Worm (Caenorhabditis elegans) whole organism, L1 larva: ENCODE measurements around the gene fbxa-189.

Experiments
- F16B12.6 ChIP-seq: fragments of 150-350 bp; optimal IDR thresholded peaks from 2 replicates; lab custom pipeline; 2014; ENCODE audit warnings: missing biosample characterization, missing genetic modification characterization
- Y116A8C.19 ChIP-seq: sonication (generic microtip); optimal IDR thresholded peaks from 2 replicates; lab custom pipeline; 2016; ENCODE audit warnings: missing compliant biosample characterization, missing genetic modification characterization, borderline replicate concordance
- aha-1 ChIP-seq: fragments of 150-350 bp; optimal IDR thresholded peaks from 2 replicates; lab custom pipeline; 2014; ENCODE audit warnings: missing biosample characterization, missing genetic modification characterization
- alr-1 ChIP-seq: fragments of 200-800 bp; sonication (Bioruptor generic); optimal IDR thresholded peaks from 2 replicates; lab custom pipeline; 2018; ENCODE audit warnings: borderline replicate concordance, mild to moderate bottlenecking, missing genetic modification characterization, missing compliant biosample characterization
- blmp-1 ChIP-seq: fragments of 150-350 bp; optimal IDR thresholded peaks from 2 replicates; lab custom pipeline; 2014; ENCODE audit warnings: missing biosample characterization, missing genetic modification characterization
- ceh-63 ChIP-seq: fragments of 200-800 bp; sonication (Bioruptor generic); optimal IDR thresholded peaks from 2 replicates; lab custom pipeline; 2018; ENCODE audit warnings: mild to moderate bottlenecking, missing genetic modification characterization, missing compliant biosample characterization
- ceh-82 ChIP-seq, 3 experiments: fragments of 150-350 bp in 1 of 3; sonication (generic microtip) in 2 of 3; optimal IDR thresholded peaks; 2 replicates each; lab custom pipeline; 2014 to 2017; ENCODE audit warnings: missing biosample characterization in 3 of 3, missing genetic modification characterization in 3 of 3
- ces-1 ChIP-seq: fragments of 150-350 bp; optimal IDR thresholded peaks from 2 replicates; lab custom pipeline; 2014; ENCODE audit warnings: missing biosample characterization, missing genetic modification reagents, missing genetic modification characterization
- dpl-1 ChIP-seq, 3 experiments: fragments of 150-350 bp in 2 of 3; sonication (generic microtip) in 1 of 3; optimal IDR thresholded peaks; 2 replicates each; lab custom pipeline; 2014 to 2017; ENCODE audit warnings: missing biosample characterization in 3 of 3, missing genetic modification characterization in 3 of 3, missing genetic modification reagents in 3 of 3
- efl-1 ChIP-seq, 4 experiments: fragments of 150-350 bp; optimal IDR thresholded peaks in 3 of 4; peaks in 1 of 4; 1 replicate in 1 of 4; 2 replicates in 3 of 4; lab custom pipeline; 2014; ENCODE audit warnings: missing biosample characterization in 2 of 4, missing genetic modification characterization in 2 of 4, missing genetic modification reagents in 2 of 4
- elt-2 ChIP-seq: sonication (generic microtip); optimal IDR thresholded peaks from 2 replicates; lab custom pipeline; 2016; ENCODE audit warnings: missing genetic modification characterization, mild to moderate bottlenecking, inconsistent platforms, missing compliant biosample characterization, missing genetic modification reagents
- elt-3 ChIP-seq, 6 experiments: fragments of 150-350 bp in 1 of 6; sonication (generic microtip); optimal IDR thresholded peaks; 2 replicates each; lab custom pipeline; 2017 to 2018; ENCODE audit warnings: missing biosample characterization in 6 of 6, missing genetic modification characterization in 6 of 6, inconsistent platforms in 1 of 6
- ets-5 ChIP-seq: fragments of 200-800 bp; sonication (Bioruptor generic); IDR thresholded peaks from 2 replicates; pipeline ENCODE4 v1.3.6; 2022; ENCODE audit warnings: missing genetic modification characterization, missing compliant biosample characterization
- fkh-4 ChIP-seq: sonication (generic microtip); optimal IDR thresholded peaks from 2 replicates; lab custom pipeline; 2016; ENCODE audit warnings: missing compliant biosample characterization, missing genetic modification characterization, borderline replicate concordance
- hlh-4 ChIP-seq: sonication (generic microtip); optimal IDR thresholded peaks from 2 replicates; lab custom pipeline; 2016; ENCODE audit warnings: mild to moderate bottlenecking, missing genetic modification characterization, missing compliant biosample characterization
- hpl-2 ChIP-seq: fragments of 150-350 bp; optimal IDR thresholded peaks from 2 replicates; lab custom pipeline; 2014; ENCODE audit warnings: missing biosample characterization, missing genetic modification reagents, missing genetic modification characterization
- irx-1 ChIP-seq: sonication (generic microtip); optimal IDR thresholded peaks from 2 replicates; lab custom pipeline; 2016; ENCODE audit warnings: missing genetic modification characterization, missing compliant biosample characterization
- isw-1 ChIP-seq: fragments of 200-800 bp; sonication (Bioruptor generic); IDR thresholded peaks from 2 replicates; pipeline ENCODE4 v1.3.6; 2022; ENCODE audit warnings: missing genetic modification characterization, missing compliant biosample characterization
- lin-15B ChIP-seq: fragments of 150-350 bp; sonication (generic microtip); optimal IDR thresholded peaks from 3 replicates; lab custom pipeline; 2014; ENCODE audit warnings: missing biosample characterization, missing genetic modification characterization
- lin-35 ChIP-seq, 2 experiments: fragments of 150-350 bp; optimal IDR thresholded peaks; 2 replicates each; lab custom pipeline; 2014; ENCODE audit warnings: missing biosample characterization in 2 of 2, missing genetic modification characterization in 2 of 2, missing genetic modification reagents in 2 of 2
- lin-39 ChIP-seq: fragments of 150-350 bp; optimal IDR thresholded peaks from 2 replicates; lab custom pipeline; 2014; ENCODE audit warnings: missing biosample characterization, missing genetic modification reagents, missing genetic modification characterization
- lsy-2 ChIP-seq, 2 experiments: fragments of 150-350 bp; optimal IDR thresholded peaks; 2 replicates each; lab custom pipeline; 2014; ENCODE audit warnings: missing biosample characterization in 2 of 2, missing genetic modification characterization in 2 of 2
- mef-2 ChIP-seq: fragments of 150-350 bp; optimal IDR thresholded peaks from 2 replicates; lab custom pipeline; 2014; ENCODE audit warnings: missing biosample characterization, missing genetic modification characterization
- nhr-12 ChIP-seq: sonication (generic microtip); optimal IDR thresholded peaks from 2 replicates; lab custom pipeline; 2017; ENCODE audit warnings: missing biosample characterization, missing genetic modification characterization
- nhr-71 ChIP-seq: sonication (generic microtip); optimal IDR thresholded peaks from 2 replicates; lab custom pipeline; 2016; ENCODE audit warnings: mild to moderate bottlenecking, missing genetic modification characterization, moderate library complexity, missing compliant biosample characterization
- nhr-76 ChIP-seq: sonication (generic microtip); optimal IDR thresholded peaks from 2 replicates; lab custom pipeline; 2017; ENCODE audit warnings: missing biosample characterization, missing genetic modification characterization
- nhr-77 ChIP-seq: fragments of 150-350 bp; optimal IDR thresholded peaks from 2 replicates; lab custom pipeline; 2014; ENCODE audit warnings: missing biosample characterization, missing genetic modification characterization
- nhr-90 ChIP-seq: sonication (generic microtip); optimal IDR thresholded peaks from 2 replicates; lab custom pipeline; 2016; ENCODE audit warnings: mild to moderate bottlenecking, missing genetic modification characterization, missing compliant biosample characterization; ENCODE audit not compliant: poor library complexity
- pax-3 ChIP-seq: fragments of 200-800 bp; sonication (Bioruptor generic); optimal IDR thresholded peaks from 2 replicates; lab custom pipeline; 2018; ENCODE audit warnings: mild to moderate bottlenecking, missing genetic modification characterization, moderate library complexity, missing compliant biosample characterization
- pqm-1 ChIP-seq: sonication (generic microtip); optimal IDR thresholded peaks from 3 replicates; lab custom pipeline; 2017; ENCODE audit warnings: missing biosample characterization, missing genetic modification characterization
- sox-4 ChIP-seq: sonication (generic microtip); optimal IDR thresholded peaks from 2 replicates; lab custom pipeline; 2016; ENCODE audit warnings: missing genetic modification characterization, missing compliant biosample characterization
- tbx-2 ChIP-seq: sonication (generic microtip); optimal IDR thresholded peaks from 2 replicates; lab custom pipeline; 2016; ENCODE audit warnings: missing genetic modification characterization, missing compliant biosample characterization
- unc-130 ChIP-seq: fragments of 150-350 bp; optimal IDR thresholded peaks from 2 replicates; lab custom pipeline; 2017; ENCODE audit warnings: missing biosample characterization, missing genetic modification characterization, inconsistent platforms
- unc-62 ChIP-seq: fragments of 150-350 bp; optimal IDR thresholded peaks from 2 replicates; lab custom pipeline; 2014; ENCODE audit warnings: missing biosample characterization, missing genetic modification reagents, missing genetic modification characterization
- unc-98 ChIP-seq: fragments of 200-800 bp; sonication (Bioruptor generic); IDR thresholded peaks from 2 replicates; pipeline ENCODE4 v1.3.6; 2022; ENCODE audit warnings: missing genetic modification characterization, missing compliant biosample characterization
- vab-15 ChIP-seq: sonication (generic microtip); optimal IDR thresholded peaks from 2 replicates; lab custom pipeline; 2017; ENCODE audit warnings: missing genotype, mild to moderate bottlenecking, missing genetic modification characterization, missing compliant biosample characterization

fbxa-189 gene

ce11 chrV:17344876-17345275 lies at the start of gene fbxa-189, which contains the start of gene fbxa-188:
TSS of gene fbxa-189 (plus strand) at chrV:17345214.
TSS of gene fbxa-188 (minus strand) at chrV:17344926.
- no peak for TF ChIP-seq nhr-77 (tag; lab: Kevin White, UChicago)
- TF ChIP-seq elt-2 (tag; lab: Kevin White, UChicago) = peak; percentile 31
- TF ChIP-seq mef-2 (tag; lab: Kevin White, UChicago) = no peak

- TF ChIP-seq sox-4 (no peak), lin-39 (tag; lab: Kevin White, UChicago) (no peak), lin-15B (no peak), alr-1 (no peak), elt-3 (tag; optimal IDR thresholded peaks at IDR 0.05; lab: Kevin White, UChicago) (no peak)
- TF ChIP-seq, all 84 proteins: peak for 0
Measured at ce11 chrV:17296443-17296842, 48.6 kb upstream of the fbxa-189 start.

ce11 chrV:17298657-17299056 lies 46.4 kb upstream of the fbxa-189 start:
- TF ChIP-seq hlh-4 (no peak), aha-1 (tag; lab: Kevin White, UChicago) (no peak), F16B12.6 (tag; lab: Kevin White, UChicago) (no peak), lsy-2 (tag; optimal IDR thresholded peaks at IDR 0.05; lab: Kevin White, UChicago) (no peak), unc-130 (no peak), fkh-4 (no peak), ces-1 (GFP tag; lab: Kevin White, UChicago) (no peak)

ce11 chrV:17301375-17301774 lies 43.6 kb upstream of the fbxa-189 start, which contains the start of gene K10G4.5:
TSS of gene K10G4.5 (minus strand) at chrV:17301475.
- TF ChIP-seq Y116A8C.19 (tag; lab: Kevin White, UChicago) = no peak
- TF ChIP-seq isw-1 (GFP tag; lab: Robert Waterston, UW) = no peak
- no peak for TF ChIP-seq pqm-1 (tag; lab: Kevin White, UChicago)
- TF ChIP-seq mef-2 (tag; lab: Kevin White, UChicago) = no peak
- TF ChIP-seq ces-1 (GFP tag; lab: Kevin White, UChicago) = no peak
- TF ChIP-seq unc-98 (GFP tag; lab: Robert Waterston, UW) = no peak
- TF ChIP-seq vab-15 = no peak
- TF ChIP-seq unc-130 = no peak
- no peak for TF ChIP-seq nhr-90 (tag; lab: Kevin White, UChicago)

- TF ChIP-seq fkh-4 = no peak
- no peak for TF ChIP-seq ceh-82 (tag; optimal IDR thresholded peaks at IDR 0.05; lab: Kevin White, UChicago)
- no peak for TF ChIP-seq ets-5 (GFP tag; lab: Robert Waterston, UW)
- TF ChIP-seq irx-1 (tag; lab: Kevin White, UChicago) = no peak
- TF ChIP-seq pax-3 = no peak
- TF ChIP-seq unc-62 (GFP tag; lab: Kevin White, UChicago) = no peak
- TF ChIP-seq dpl-1 (GFP tag; optimal IDR thresholded peaks at IDR 0.05; lab: Kevin White, UChicago) = no peak
- no peak for TF ChIP-seq unc-130
- no peak for TF ChIP-seq hpl-2 (GFP tag; lab: Kevin White, UChicago)
- no peak for TF ChIP-seq blmp-1 (tag; lab: Kevin White, UChicago)
- TF ChIP-seq ceh-63 (GFP tag; lab: Kevin White, UChicago) = no peak
- TF ChIP-seq vab-15 = no peak
- no peak for TF ChIP-seq nhr-71 (tag; lab: Kevin White, UChicago)
- TF ChIP-seq lin-35 (GFP tag; optimal IDR thresholded peaks at IDR 0.05; lab: Kevin White, UChicago) = no peak
- TF ChIP-seq nhr-76 (tag; lab: Kevin White, UChicago) = no peak
- no peak for TF ChIP-seq tbx-2 (tag; lab: Kevin White, UChicago)
- no peak for TF ChIP-seq nhr-12 (tag; lab: Kevin White, UChicago)
- no peak for TF ChIP-seq efl-1 (optimal IDR thresholded peaks at IDR 0.05; lab: Kevin White, UChicago)
- no peak for TF ChIP-seq efl-1 (GFP tag; optimal IDR thresholded peaks at IDR 0.05 in 1 of 2; lab: Kevin White, UChicago)
Measured at ce11 chrV:17302754-17303153, 42.3 kb upstream of the fbxa-189 start, which contains the start of gene sri-70. TSS of gene sri-70 (plus strand) at chrV:17303054.
